Fruit fly (Drosophila melanogaster) whole organism, adult: ENCODE measurements around the gene Apl.
A peak's percentile ranks its signal among the peaks of the same experiment; 100 is the strongest.

Source experiments
- CG11617 ChIP-seq: fragments of 200-800 bp; sonication (Bioruptor generic); optimal IDR thresholded peaks from 2 replicates; lab custom pipeline; 2017; ENCODE audit warnings: mild to moderate bottlenecking, missing biosample characterization, missing genetic modification reagents, missing genetic modification characterization
- CG12768 ChIP-seq: fragments of 200-800 bp; sonication (Bioruptor generic); optimal IDR thresholded peaks from 2 replicates; lab custom pipeline; 2017; ENCODE audit warnings: missing biosample characterization, missing genetic modification characterization, mild to moderate bottlenecking, moderate library complexity, missing genetic modification reagents
- CG14711 ChIP-seq: fragments of 200-800 bp; sonication (Bioruptor generic); optimal IDR thresholded peaks from 2 replicates; lab custom pipeline; 2018; ENCODE audit warnings: missing biosample characterization, mild to moderate bottlenecking, missing genetic modification characterization, moderate library complexity
- CG1620 ChIP-seq: fragments of 200-800 bp; sonication (Bioruptor generic); optimal IDR thresholded peaks from 2 replicates; lab custom pipeline; 2016; ENCODE audit warnings: missing biosample characterization, missing genetic modification characterization
- CG33017 ChIP-seq: fragments of 200-800 bp; sonication (Bioruptor generic); optimal IDR thresholded peaks from 2 replicates; lab custom pipeline; 2018; ENCODE audit warnings: missing biosample characterization, mild to moderate bottlenecking, missing genetic modification characterization, moderate library complexity
- CG5204 ChIP-seq: fragments of 200-800 bp; sonication (Bioruptor generic); optimal IDR thresholded peaks from 2 replicates; lab custom pipeline; 2016; ENCODE audit warnings: missing biosample characterization, missing genetic modification characterization
- CG7045 ChIP-seq: fragments of 200-800 bp; sonication (Bioruptor generic); optimal IDR thresholded peaks from 2 replicates; lab custom pipeline; 2017; ENCODE audit warnings: missing biosample characterization, mild to moderate bottlenecking, missing genetic modification characterization
- CG7101 ChIP-seq: fragments of 200-800 bp; sonication (Bioruptor generic); optimal IDR thresholded peaks from 2 replicates; lab custom pipeline; 2018; ENCODE audit warnings: missing biosample characterization, mild to moderate bottlenecking, missing genetic modification characterization, moderate library complexity
- Clk ChIP-seq: fragments of 200-800 bp; sonication (Bioruptor generic); optimal IDR thresholded peaks from 2 replicates; lab custom pipeline; 2017; ENCODE audit warnings: missing biosample characterization, missing genetic modification characterization
- Crg-1 ChIP-seq: fragments of 200-800 bp; sonication (Bioruptor generic); optimal IDR thresholded peaks from 2 replicates; lab custom pipeline; 2016; ENCODE audit warnings: missing biosample characterization, missing genetic modification characterization
- Hr96 ChIP-seq: fragments of 200-800 bp; sonication (Bioruptor generic); optimal IDR thresholded peaks from 2 replicates; lab custom pipeline; 2016; ENCODE audit warnings: missing biosample characterization, missing genetic modification characterization
- Mnt ChIP-seq: fragments of 200-800 bp; sonication (Bioruptor generic); optimal IDR thresholded peaks from 2 replicates; lab custom pipeline; 2016; ENCODE audit warnings: missing biosample characterization, mild to moderate bottlenecking, missing genetic modification characterization
- bab1 ChIP-seq: fragments of 200-800 bp; sonication (Bioruptor generic); optimal IDR thresholded peaks from 3 replicates; lab custom pipeline; 2019; ENCODE audit warnings: missing biosample characterization, mild to moderate bottlenecking, missing genetic modification characterization, moderate library complexity
- cic ChIP-seq: fragments of 200-800 bp; sonication (Bioruptor generic); optimal IDR thresholded peaks from 2 replicates; lab custom pipeline; 2017; ENCODE audit warnings: missing biosample characterization, mild to moderate bottlenecking, missing genetic modification characterization, moderate library complexity
- cnc ChIP-seq, 2 experiments: fragments of >200 bp; optimal IDR thresholded peaks; 2 replicates each; lab custom pipeline; 2017
- kay ChIP-seq: fragments of 200-800 bp; sonication (Bioruptor generic); peaks from one replicate; lab custom pipeline; 2016; ENCODE audit warnings: missing biosample characterization, missing genetic modification characterization, borderline replicate concordance
- ovo ChIP-seq: fragments of 200-800 bp; sonication (Bioruptor generic); optimal IDR thresholded peaks from 2 replicates; lab custom pipeline; 2016; ENCODE audit warnings: missing biosample characterization, missing genetic modification characterization
- pad ChIP-seq: fragments of 200-800 bp; sonication (Bioruptor generic); optimal IDR thresholded peaks from 3 replicates; lab custom pipeline; 2017; ENCODE audit warnings: missing biosample characterization, missing genetic modification characterization, mild to moderate bottlenecking, moderate library complexity, missing genetic modification reagents
- tj ChIP-seq: fragments of 200-800 bp; sonication (Bioruptor generic); optimal IDR thresholded peaks from 3 replicates; lab custom pipeline; 2017; ENCODE audit warnings: missing biosample characterization, mild to moderate bottlenecking, missing genetic modification characterization, moderate library complexity
- toe ChIP-seq: fragments of 200-800 bp; sonication (Bioruptor generic); optimal IDR thresholded peaks from 2 replicates; lab custom pipeline; 2016; ENCODE audit warnings: missing biosample characterization, missing genetic modification characterization

The Apl gene

DNA sequence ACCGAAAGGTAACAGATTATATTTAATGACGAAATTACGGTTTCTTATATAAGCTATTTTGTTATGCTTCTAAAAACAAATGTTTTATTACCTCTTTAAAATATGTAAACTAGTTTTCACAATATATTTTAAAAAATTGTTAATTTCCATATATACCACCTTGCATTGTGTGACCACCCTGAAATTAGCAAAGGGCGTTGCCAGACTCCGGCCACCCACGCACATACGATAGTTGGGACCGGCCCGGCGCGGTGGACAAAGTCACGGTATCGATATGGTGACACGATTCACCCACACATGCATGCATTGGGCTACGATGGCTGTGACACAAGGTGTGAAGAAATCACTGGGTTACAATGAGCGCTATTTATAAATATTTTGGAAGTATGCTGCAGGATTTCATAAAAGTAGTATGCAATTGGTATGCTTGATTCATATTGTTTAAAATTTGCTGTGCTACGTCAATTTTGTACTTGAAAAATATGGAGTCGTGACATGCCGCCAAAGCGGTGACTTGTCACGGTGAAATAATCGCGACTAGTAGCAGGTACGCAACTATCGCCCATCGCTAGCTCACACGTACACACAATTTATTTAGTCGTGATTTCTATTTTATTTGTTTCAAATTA is 6.9 kb upstream of the Apl start:
- TF ChIP-seq CG1620 (GFP tag; lab: Kevin White, UChicago) (peak; percentile 71), cic (GFP tag; lab: Kevin White, UChicago) (peak; percentile 35), bab1 (GFP tag; lab: Kevin White, UChicago) (peak; percentile 33), CG11617 (peak; percentile 64), Hr96 (no peak), toe (GFP tag; lab: Kevin White, UChicago) (no peak), Crg-1 (GFP tag; lab: Kevin White, UChicago) (peak; percentile 70), cnc (optimal IDR thresholded peaks at IDR 0.05; lab: Kevin White, UChicago) (no peak), tj (peak; percentile 49), CG5204 (GFP tag; lab: Kevin White, UChicago) (no peak), kay (GFP tag; lab: Kevin White, UChicago) (no peak), CG12768 (GFP tag; lab: Kevin White, UChicago) (peak; percentile 35), CG7045 (GFP tag; lab: Kevin White, UChicago) (peak; percentile 34), pad (GFP tag; lab: Kevin White, UChicago) (peak; percentile 55), CG7101 (peak; percentile 75), Mnt (GFP tag; lab: Kevin White, UChicago) (peak; percentile 77), CG14711 (tag; lab: Kevin White, UChicago) (peak; percentile 70), ovo (GFP tag; lab: Kevin White, UChicago) (peak; percentile 65), CG33017 (tag; lab: Kevin White, UChicago) (peak; percentile 70), Clk (GFP tag; lab: Kevin White, UChicago) (peak; percentile 20)

DNA sequence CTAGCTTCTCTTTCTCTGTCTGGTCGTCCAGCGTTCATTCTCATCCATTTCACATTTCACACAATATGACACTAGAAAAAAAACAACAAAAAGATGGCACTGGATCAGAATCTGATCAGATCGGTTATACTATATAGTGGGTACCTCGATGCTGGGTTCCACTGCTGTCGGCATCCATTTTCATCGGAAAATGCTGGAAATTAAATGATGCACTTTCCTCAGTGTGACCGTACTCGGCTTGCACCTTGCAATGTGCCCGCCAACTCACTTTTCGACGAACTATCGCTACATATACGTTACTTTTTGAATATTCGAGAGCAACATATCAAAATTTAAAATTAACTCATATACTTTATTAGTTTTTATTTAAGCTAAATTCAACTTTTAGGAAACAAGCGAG is 4.1 kb upstream of the Apl start, which contains the start of gene tra:
Gene tra (minus strand): TSS at position 191 of the 400 bp plus-strand sequence.
- TF ChIP-seq kay (GFP tag; lab: Kevin White, UChicago) (no peak), CG14711 (tag; lab: Kevin White, UChicago) (no peak), CG33017 (tag; lab: Kevin White, UChicago) (no peak), CG12768 (GFP tag; lab: Kevin White, UChicago) (no peak), Mnt (GFP tag; lab: Kevin White, UChicago) (no peak), Hr96 (no peak), pad (GFP tag; lab: Kevin White, UChicago) (no peak), CG11617 (no peak), cic (GFP tag; lab: Kevin White, UChicago) (no peak), tj (no peak), cnc (optimal IDR thresholded peaks at IDR 0.05; lab: Kevin White, UChicago) (no peak), CG5204 (GFP tag; lab: Kevin White, UChicago) (no peak), CG7101 (no peak), Clk (GFP tag; lab: Kevin White, UChicago) (no peak), Crg-1 (GFP tag; lab: Kevin White, UChicago) (no peak), bab1 (GFP tag; lab: Kevin White, UChicago) (no peak), toe (GFP tag; lab: Kevin White, UChicago) (no peak), CG1620 (GFP tag; lab: Kevin White, UChicago) (no peak), ovo (GFP tag; lab: Kevin White, UChicago) (no peak)

DNA sequence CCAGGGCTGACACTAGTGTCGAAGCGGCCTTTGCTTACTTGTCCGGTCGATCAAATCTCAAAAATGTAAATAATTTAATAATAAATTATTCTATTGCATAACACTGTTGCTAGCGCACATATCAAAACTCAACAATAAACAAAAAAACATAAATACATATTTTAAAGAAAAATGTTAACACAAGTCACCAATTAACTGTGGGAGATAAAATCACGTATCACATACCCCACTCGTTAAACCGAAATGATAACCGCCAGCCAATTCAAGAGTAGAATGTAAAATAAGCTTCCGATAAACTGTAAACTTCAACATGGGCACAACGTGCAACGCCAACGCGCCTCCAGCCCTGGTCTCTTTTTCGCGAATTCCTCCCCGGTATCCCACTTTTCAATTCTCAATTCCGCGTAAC is 7.8 kb downstream of the Apl start, which contains the start of gene Arts:
Gene Arts (plus strand): TSS at position 116 of the 409 bp plus-strand sequence.
- peak; percentile 38 for TF ChIP-seq CG7101
- TF ChIP-seq cic (GFP tag; lab: Kevin White, UChicago) = no peak
- TF ChIP-seq tj = peak; percentile 26
- TF ChIP-seq kay (GFP tag; lab: Kevin White, UChicago) = no peak
- no peak for TF ChIP-seq Clk (GFP tag; lab: Kevin White, UChicago)
- TF ChIP-seq CG33017 (tag; lab: Kevin White, UChicago) = no peak
- peak; percentile 67 for TF ChIP-seq CG11617
- TF ChIP-seq pad (GFP tag; lab: Kevin White, UChicago) = peak; percentile 28
- peak; percentile 77 for TF ChIP-seq Mnt (GFP tag; lab: Kevin White, UChicago)
- peak; percentile 30 for TF ChIP-seq CG14711 (tag; lab: Kevin White, UChicago)
- TF ChIP-seq Hr96 = peak; percentile 12
- peak; percentile 51 for TF ChIP-seq toe (GFP tag; lab: Kevin White, UChicago)
- peak; percentile 29 for TF ChIP-seq CG7045 (GFP tag; lab: Kevin White, UChicago)
- TF ChIP-seq Crg-1 (GFP tag; lab: Kevin White, UChicago) = peak; percentile 22
- no peak for TF ChIP-seq cnc (optimal IDR thresholded peaks at IDR 0.05; lab: Kevin White, UChicago)
- no peak for TF ChIP-seq CG12768 (GFP tag; lab: Kevin White, UChicago)
- peak; percentile 27 for TF ChIP-seq bab1 (GFP tag; lab: Kevin White, UChicago)
- TF ChIP-seq ovo (GFP tag; lab: Kevin White, UChicago) = peak; percentile 17
- TF ChIP-seq CG1620 (GFP tag; lab: Kevin White, UChicago) = peak; percentile 0
- peak; percentile 48 for TF ChIP-seq CG5204 (GFP tag; lab: Kevin White, UChicago)

DNA sequence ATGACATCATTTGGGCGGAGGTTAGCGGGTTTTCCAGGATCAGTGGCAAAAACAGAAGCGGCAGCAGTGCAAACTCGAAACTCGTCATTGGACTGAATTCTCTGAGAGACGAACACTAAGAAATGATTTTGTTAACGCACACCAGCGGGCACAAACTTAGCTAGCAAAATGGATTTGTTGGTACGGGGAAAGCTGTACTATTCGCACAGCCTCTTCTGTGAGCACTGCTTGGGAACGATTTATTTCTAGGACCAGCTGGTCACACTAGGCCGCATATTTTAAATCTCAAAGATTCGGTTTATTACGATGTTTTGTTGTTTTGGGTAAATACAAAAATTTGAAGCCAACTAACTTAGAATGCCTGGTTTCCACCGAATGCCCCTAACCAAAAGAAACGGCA is 14.1 kb downstream of the Apl start, which contains the start of gene CG4098:
Gene CG4098 (minus strand): TSS at position 228 of the 400 bp plus-strand sequence.
- TF ChIP-seq CG11617 (peak; percentile 36), CG12768 (GFP tag; lab: Kevin White, UChicago) (peak; percentile 63), cnc (optimal IDR thresholded peaks at IDR 0.05; lab: Kevin White, UChicago) (no peak), ovo (GFP tag; lab: Kevin White, UChicago) (no peak), toe (GFP tag; lab: Kevin White, UChicago) (peak; percentile 47), CG7101 (peak; percentile 69), Crg-1 (GFP tag; lab: Kevin White, UChicago) (peak; percentile 50), CG7045 (GFP tag; lab: Kevin White, UChicago) (peak; percentile 64), pad (GFP tag; lab: Kevin White, UChicago) (peak; percentile 32), CG14711 (tag; lab: Kevin White, UChicago) (peak; percentile 49), Hr96 (peak; percentile 65), Mnt (GFP tag; lab: Kevin White, UChicago) (peak; percentile 61), CG33017 (tag; lab: Kevin White, UChicago) (peak; percentile 43), cic (GFP tag; lab: Kevin White, UChicago) (peak; percentile 21), CG1620 (GFP tag; lab: Kevin White, UChicago) (peak; percentile 61), bab1 (GFP tag; lab: Kevin White, UChicago) (peak; percentile 69), tj (no peak), Clk (GFP tag; lab: Kevin White, UChicago) (no peak), kay (GFP tag; lab: Kevin White, UChicago) (no peak), CG5204 (GFP tag; lab: Kevin White, UChicago) (no peak)
